Worm (Caenorhabditis elegans) whole organism, L2 larva: ENCODE data around the gene srbc-79.

ENCODE experiments used
- C34F6.9 ChIP-seq: fragments of 150-350 bp; optimal IDR thresholded peaks from 2 replicates; lab custom pipeline; 2014; ENCODE audit warnings: missing biosample characterization, missing genetic modification characterization
- R02D3.7 ChIP-seq: fragments of 150-350 bp; optimal IDR thresholded peaks from 2 replicates; lab custom pipeline; 2014; ENCODE audit warnings: missing biosample characterization, missing genetic modification characterization
- Y55F3AM.14 ChIP-seq: fragments of 200-800 bp; sonication (Bioruptor generic); optimal IDR thresholded peaks from 2 replicates; lab custom pipeline; 2018; ENCODE audit warnings: mild to moderate bottlenecking, missing genetic modification characterization, missing compliant biosample characterization
- ZK546.5 ChIP-seq: sonication (generic microtip); optimal IDR thresholded peaks from 2 replicates; lab custom pipeline; 2017; ENCODE audit warnings: missing biosample characterization, missing genetic modification characterization
- alr-1 ChIP-seq: fragments of 150-350 bp; optimal IDR thresholded peaks from 2 replicates; lab custom pipeline; 2014; ENCODE audit warnings: missing biosample characterization, missing genetic modification characterization
- aly-2 ChIP-seq: fragments of 150-350 bp; optimal IDR thresholded peaks from 2 replicates; lab custom pipeline; 2014; ENCODE audit warnings: missing biosample characterization, missing genetic modification characterization
- ama-1 ChIP-seq: fragments of 150-350 bp; optimal IDR thresholded peaks from 2 replicates; lab custom pipeline; 2018; ENCODE audit warnings: inconsistent platforms
- ceh-16 ChIP-seq: fragments of 150-350 bp; optimal IDR thresholded peaks from 2 replicates; lab custom pipeline; 2014; ENCODE audit warnings: missing biosample characterization, missing genetic modification characterization
- egl-27 ChIP-seq: sonication (generic microtip); optimal IDR thresholded peaks from 3 replicates; lab custom pipeline; 2017; ENCODE audit warnings: missing biosample characterization, missing genetic modification reagents, missing genetic modification characterization
- elt-1 ChIP-seq: fragments of 150-350 bp; optimal IDR thresholded peaks from 2 replicates; lab custom pipeline; 2014; ENCODE audit warnings: missing biosample characterization, missing genetic modification characterization
- elt-3 ChIP-seq: sonication (generic microtip); optimal IDR thresholded peaks from 2 replicates; lab custom pipeline; 2017; ENCODE audit warnings: missing biosample characterization, missing genetic modification characterization
- fos-1 ChIP-seq: fragments of 150-350 bp; optimal IDR thresholded peaks from 2 replicates; lab custom pipeline; 2014; ENCODE audit warnings: missing biosample characterization, missing genetic modification characterization
- lin-11 ChIP-seq: fragments of 150-350 bp; sonication (generic microtip); optimal IDR thresholded peaks from 2 replicates; lab custom pipeline; 2014; ENCODE audit warnings: missing biosample characterization, missing genetic modification characterization, inconsistent platforms, mixed read lengths
- lin-13 ChIP-seq: fragments of 150-350 bp; optimal IDR thresholded peaks from 2 replicates; lab custom pipeline; 2014; ENCODE audit warnings: missing biosample characterization, missing genetic modification reagents, missing genetic modification characterization
- lin-39 ChIP-seq: fragments of 150-350 bp; optimal IDR thresholded peaks from 2 replicates; lab custom pipeline; 2014; ENCODE audit warnings: missing biosample characterization, missing genetic modification reagents, missing genetic modification characterization
- lsy-2 ChIP-seq, 2 experiments: fragments of 150-350 bp in 1 of 2; sonication (generic microtip) in 1 of 2; optimal IDR thresholded peaks; 2 replicates each; lab custom pipeline; 2014 to 2017; ENCODE audit warnings: missing biosample characterization in 2 of 2, missing genetic modification characterization in 2 of 2
- mab-5 ChIP-seq: fragments of 150-350 bp; optimal IDR thresholded peaks from 2 replicates; lab custom pipeline; 2014; ENCODE audit warnings: missing biosample characterization, missing genetic modification characterization
- mdl-1 ChIP-seq, 2 experiments: fragments of 150-350 bp in 1 of 2; sonication (generic microtip) in 1 of 2; optimal IDR thresholded peaks; 2 replicates each; lab custom pipeline; 2017; ENCODE audit warnings: missing biosample characterization in 2 of 2, missing genetic modification characterization in 2 of 2
- nhr-10 ChIP-seq: sonication (generic microtip); optimal IDR thresholded peaks from 2 replicates; lab custom pipeline; 2017; ENCODE audit warnings: missing biosample characterization, missing genetic modification characterization
- nhr-11 ChIP-seq: fragments of 150-350 bp; optimal IDR thresholded peaks from 2 replicates; lab custom pipeline; 2014; ENCODE audit warnings: missing biosample characterization, missing genetic modification characterization
- nhr-12 ChIP-seq: fragments of 150-350 bp; optimal IDR thresholded peaks from 2 replicates; lab custom pipeline; 2014; ENCODE audit warnings: missing biosample characterization, missing genetic modification characterization
- nhr-129 ChIP-seq: fragments of 150-350 bp; optimal IDR thresholded peaks from 2 replicates; lab custom pipeline; 2014; ENCODE audit warnings: missing biosample characterization, missing genetic modification characterization
- nhr-21 ChIP-seq: fragments of 150-350 bp; optimal IDR thresholded peaks from 2 replicates; lab custom pipeline; 2014; ENCODE audit warnings: missing biosample characterization, missing genetic modification characterization
- nhr-23 ChIP-seq: fragments of 150-350 bp; optimal IDR thresholded peaks from 2 replicates; lab custom pipeline; 2014; ENCODE audit warnings: missing biosample characterization, missing genetic modification reagents, missing genetic modification characterization
- nhr-237 ChIP-seq: fragments of 150-350 bp; optimal IDR thresholded peaks from 2 replicates; lab custom pipeline; 2014; ENCODE audit warnings: missing biosample characterization, missing genetic modification characterization
- nhr-25 ChIP-seq: fragments of 150-350 bp; sonication (generic microtip); optimal IDR thresholded peaks from 3 replicates; lab custom pipeline; 2014; ENCODE audit warnings: missing biosample characterization, missing genetic modification characterization
- nhr-77 ChIP-seq: fragments of 150-350 bp; optimal IDR thresholded peaks from 2 replicates; lab custom pipeline; 2014; ENCODE audit warnings: missing biosample characterization, missing genetic modification characterization
- sem-4 ChIP-seq: fragments of 150-350 bp; optimal IDR thresholded peaks from 2 replicates; lab custom pipeline; 2014; ENCODE audit warnings: missing biosample characterization, missing genetic modification reagents, missing genetic modification characterization
- snpc-4 ChIP-seq: fragments of 150-350 bp; optimal IDR thresholded peaks from 2 replicates; lab custom pipeline; 2014; ENCODE audit warnings: missing biosample characterization, missing genetic modification characterization
- unc-39 ChIP-seq: fragments of 150-350 bp; optimal IDR thresholded peaks from 2 replicates; lab custom pipeline; 2014; ENCODE audit warnings: missing biosample characterization, missing genetic modification characterization
- unc-55 ChIP-seq: fragments of 150-350 bp; sonication (generic microtip); optimal IDR thresholded peaks from 3 replicates; lab custom pipeline; 2014; ENCODE audit warnings: missing biosample characterization, missing genetic modification reagents, missing genetic modification characterization
- unc-62 ChIP-seq: fragments of 150-350 bp; optimal IDR thresholded peaks from 2 replicates; lab custom pipeline; 2014; ENCODE audit warnings: missing biosample characterization, missing genetic modification reagents, missing genetic modification characterization
- zag-1 ChIP-seq: fragments of 150-350 bp; optimal IDR thresholded peaks from 2 replicates; lab custom pipeline; 2014; ENCODE audit warnings: missing biosample characterization, missing genetic modification characterization
- ztf-11 ChIP-seq: sonication (generic microtip); optimal IDR thresholded peaks from 2 replicates; lab custom pipeline; 2017; ENCODE audit warnings: missing biosample characterization, missing genetic modification characterization
- ztf-4 ChIP-seq: fragments of 150-350 bp; optimal IDR thresholded peaks from 2 replicates; lab custom pipeline; 2014; ENCODE audit warnings: missing biosample characterization, missing genetic modification characterization

The srbc-79 gene

DNA sequence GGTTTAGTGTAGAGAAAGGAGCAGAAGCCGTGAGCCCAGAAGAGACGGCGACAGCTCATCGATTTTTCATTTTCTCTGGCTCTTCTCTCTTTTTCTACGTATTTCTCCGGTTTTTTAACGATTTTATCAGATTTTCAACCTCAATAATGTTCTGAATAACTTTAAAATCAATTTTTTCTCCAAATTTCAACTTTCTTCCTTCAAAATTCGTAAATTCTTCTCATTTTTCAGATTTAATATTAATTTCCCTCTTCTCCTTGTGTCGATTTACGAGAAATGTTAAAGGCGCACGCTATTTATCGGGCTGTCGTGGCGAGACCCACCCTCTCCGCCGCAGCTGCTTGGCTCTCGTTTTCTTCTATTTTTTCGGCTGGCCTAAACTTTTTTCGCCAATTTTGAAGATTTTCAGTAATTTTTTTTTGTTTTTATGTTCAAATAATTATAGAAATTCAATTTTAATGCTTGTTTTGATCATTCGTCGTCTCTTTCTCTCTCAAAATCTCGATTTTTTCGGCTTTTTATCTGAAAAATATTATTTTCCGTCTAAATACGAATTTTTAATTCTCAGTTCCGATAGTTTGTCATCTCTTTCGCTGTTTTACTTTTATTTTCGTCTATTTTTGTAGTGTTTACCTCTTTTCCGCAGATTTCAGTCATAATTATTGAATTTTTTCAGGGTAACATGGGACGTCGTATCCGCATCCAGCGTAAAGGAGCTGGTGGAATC lies 13.1 kb downstream of the srbc-79 start, which contains the start of the genes calf-1 and rpl-2 (continued):
- no peak for TF ChIP-seq mab-5 (tag; lab: Kevin White, UChicago)
- TF ChIP-seq C34F6.9 (tag; lab: Kevin White, UChicago), result peak; percentile 78
- peak in 1 of 2 experiments; percentile 83 for TF ChIP-seq lsy-2 (tag; optimal IDR thresholded peaks at IDR 0.05; lab: Kevin White, UChicago)
- TF ChIP-seq alr-1 (tag; lab: Kevin White, UChicago), result no peak
- no peak for TF ChIP-seq nhr-12
- no peak for TF ChIP-seq zag-1 (tag; lab: Kevin White, UChicago)
- peak; percentile 52 for TF ChIP-seq lin-13 (GFP tag; lab: Kevin White, UChicago)
- no peak for TF ChIP-seq unc-62 (GFP tag; lab: Kevin White, UChicago)
- no peak for TF ChIP-seq nhr-10 (tag; lab: Kevin White, UChicago)

ce11 chrV:20476981-20477380 lies 15.3 kb downstream of the srbc-79 start:
- peak in 1 of 2 experiments; percentile 59 for TF ChIP-seq lsy-2 (tag; optimal IDR thresholded peaks at IDR 0.05; lab: Kevin White, UChicago)
- peak; percentile 26 for TF ChIP-seq unc-55 (GFP tag; lab: Kevin White, UChicago)
- TF ChIP-seq C34F6.9 (tag; lab: Kevin White, UChicago), result peak; percentile 5
- no peak for TF ChIP-seq egl-27 (tag; lab: Kevin White, UChicago)

DNA sequence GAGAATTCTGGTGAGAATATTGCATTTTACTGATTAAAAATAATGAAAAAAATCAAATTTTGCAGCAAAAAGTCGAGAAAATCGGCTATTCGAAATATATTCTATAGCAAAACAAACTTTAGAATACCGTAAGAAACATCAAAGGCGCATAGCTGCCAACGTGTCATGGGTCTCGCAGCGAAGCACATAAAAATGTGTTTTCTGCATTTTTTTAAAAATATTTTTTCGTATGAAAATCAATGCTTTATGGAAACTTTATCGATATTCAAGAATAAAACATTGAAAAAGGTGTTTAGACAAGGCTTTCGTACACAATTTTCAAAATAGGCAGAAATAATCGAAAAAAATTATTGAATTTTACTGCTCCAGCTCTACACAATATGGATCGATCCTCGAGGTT lies 15.8 kb downstream of the srbc-79 start:
- TF ChIP-seq ZK546.5 (no peak), R02D3.7 (tag; lab: Kevin White, UChicago) (no peak), ztf-4 (no peak), mab-5 (tag; lab: Kevin White, UChicago) (no peak), nhr-23 (tag; lab: Kevin White, UChicago) (no peak), sem-4 (tag; lab: Kevin White, UChicago) (no peak), Y55F3AM.14 (GFP tag; lab: Kevin White, UChicago) (no peak), nhr-21 (tag; lab: Kevin White, UChicago) (no peak), aly-2 (no peak), ceh-16 (tag; lab: Kevin White, UChicago) (no peak), zag-1 (tag; lab: Kevin White, UChicago) (no peak), elt-1 (tag; lab: Kevin White, UChicago) (no peak), fos-1 (tag; lab: Kevin White, UChicago) (no peak), nhr-25 (no peak), elt-3 (tag; lab: Kevin White, UChicago) (no peak), ztf-11 (no peak), mdl-1 (tag; optimal IDR thresholded peaks at IDR 0.05; lab: Kevin White, UChicago) (no peak), snpc-4 (tag; lab: Kevin White, UChicago) (no peak), unc-55 (GFP tag; lab: Kevin White, UChicago) (no peak)

ce11 chrV:20475830-20476229 lies 16.5 kb downstream of the srbc-79 start, which contains the start of gene B0250.7:
TSS of gene B0250.7 (minus strand) at chrV:20476061.
- TF ChIP-seq nhr-77 (no peak), Y55F3AM.14 (GFP tag; lab: Kevin White, UChicago) (no peak), lin-11 (tag; lab: Kevin White, UChicago) (no peak), lsy-2 (tag; optimal IDR thresholded peaks at IDR 0.05; lab: Kevin White, UChicago) (peak in 1 of 2 experiments; percentile 19), nhr-11 (tag; lab: Kevin White, UChicago) (no peak), lin-13 (GFP tag; lab: Kevin White, UChicago) (no peak), elt-3 (tag; lab: Kevin White, UChicago) (no peak)

DNA sequence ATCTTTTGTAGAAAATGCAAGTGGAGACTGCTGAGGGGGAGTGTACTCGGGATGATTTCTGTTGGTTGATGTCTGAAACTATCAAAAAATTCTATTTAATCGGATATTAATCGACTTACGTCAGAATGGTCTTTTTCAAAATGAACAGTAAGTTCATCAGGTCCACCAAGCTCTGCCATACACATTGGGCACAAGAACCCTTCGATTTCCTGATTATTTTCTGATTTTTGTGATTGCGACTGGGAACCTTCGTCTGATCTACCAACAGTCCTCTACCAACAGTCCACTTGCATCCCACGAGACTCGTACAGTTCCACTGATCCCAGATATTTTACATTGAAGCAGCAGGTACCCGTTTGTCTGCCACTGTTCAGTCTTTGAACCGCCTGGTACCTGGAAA lies 17.3 kb downstream of the srbc-79 start:
- TF ChIP-seq R02D3.7 (tag; lab: Kevin White, UChicago), result no peak
- no peak for TF ChIP-seq zag-1 (tag; lab: Kevin White, UChicago)
- no peak for TF ChIP-seq unc-55 (GFP tag; lab: Kevin White, UChicago)
- TF ChIP-seq Y55F3AM.14 (GFP tag; lab: Kevin White, UChicago), result no peak
- no peak for TF ChIP-seq nhr-10 (tag; lab: Kevin White, UChicago)
- no peak for TF ChIP-seq nhr-11 (tag; lab: Kevin White, UChicago)
- no peak for TF ChIP-seq nhr-23 (tag; lab: Kevin White, UChicago)
- TF ChIP-seq lin-39 (tag; lab: Kevin White, UChicago), result no peak
- no peak for TF ChIP-seq elt-3 (tag; lab: Kevin White, UChicago)
- TF ChIP-seq ama-1 (lab: Kevin White, UChicago), result no peak
- no peak for TF ChIP-seq nhr-237 (tag; lab: Kevin White, UChicago)
- no peak for TF ChIP-seq unc-39 (tag; lab: Kevin White, UChicago)
- no peak for TF ChIP-seq C34F6.9 (tag; lab: Kevin White, UChicago)
- no peak for TF ChIP-seq nhr-129
- no peak for TF ChIP-seq nhr-77
- no peak for TF ChIP-seq egl-27 (tag; lab: Kevin White, UChicago)
